Fruit fly (Drosophila melanogaster) whole organism: ENCODE results near the gene CG13793.
"Not testable (repeated sequence)": the region's sequence is repeated elsewhere in the genome, so short reads cannot be mapped to it uniquely, and the experiment has no call there.

Experiments
- CG8478 ChIP-seq: fragments of >200 bp; optimal IDR thresholded peaks from 2 replicates; lab custom pipeline; 2018; ENCODE audit warnings: inconsistent platforms
- Dll ChIP-seq: fragments of >200 bp; optimal IDR thresholded peaks from 2 replicates; lab custom pipeline; 2017
- pan ChIP-seq: fragments of >200 bp; optimal IDR thresholded peaks from 2 replicates; lab custom pipeline; 2017
- psq ChIP-seq: fragments of >200 bp; optimal IDR thresholded peaks from 2 replicates; lab custom pipeline; 2017
- usp ChIP-seq: fragments of >200 bp; optimal IDR thresholded peaks from 2 replicates; lab custom pipeline; 2017; ENCODE audit warnings: missing biosample characterization, missing genetic modification characterization, mixed read lengths

- TF ChIP-seq usp (GFP tag; lab: Kevin White, UChicago); psq; Dll (lab: Kevin White, UChicago); CG8478 (lab: Kevin White, UChicago); pan: not testable (repeated sequence)
These were observed 19.4 kb upstream of the CG13793 start, which contains the start of gene CG31904 for dm6 chr2L:7738709-7739108.
